5 worm cellular contexts compared by ENCODE assay signal in the genomic region with DNA sequence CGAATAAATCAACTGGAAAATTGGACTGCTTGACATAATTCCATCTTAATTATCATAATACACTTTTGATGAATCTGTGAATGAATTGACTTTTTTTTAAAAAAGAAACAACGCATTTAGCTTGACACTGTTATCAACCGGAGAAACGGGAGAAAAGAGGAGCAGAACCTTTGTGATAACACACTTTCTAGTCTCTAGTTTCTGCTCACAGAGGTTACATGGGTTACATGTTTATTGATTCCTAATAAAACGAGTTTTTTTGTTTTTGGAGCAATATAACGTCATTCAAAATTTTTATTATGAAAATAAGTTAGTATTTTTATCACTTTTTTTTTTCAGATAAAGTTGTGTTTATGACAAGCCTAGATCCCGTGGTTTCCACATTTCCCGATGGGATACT.
A peak's percentile ranks its signal among the peaks of the same experiment; 100 is the strongest.
TF ChIP-seq lines count a peak whose summit lies in the region.

A gene (plus strand): TSS at position 340 of the 400 bp plus-strand sequence.

TF ChIP-seq in whole organism, L1 larva, 84 proteins besides CTCF, POLR2A, EP300 and RAD21:
- peak; percentile 12 for TF ChIP-seq elt-2 (tag; optimal IDR thresholded peaks at IDR 0.05; lab: Kevin White, UChicago)
- no peak for TF ChIP-seq nhr-47 (tag; optimal IDR thresholded peaks at IDR 0.05; lab: Kevin White, UChicago)
- TF ChIP-seq unc-62 (GFP tag; optimal IDR thresholded peaks at IDR 0.05; lab: Kevin White, UChicago): no peak
- no peak for TF ChIP-seq Y116A8C.19 (tag; optimal IDR thresholded peaks at IDR 0.05; lab: Kevin White, UChicago; ENCODE audit: borderline replicate concordance)
- TF ChIP-seq efl-3 (GFP tag; optimal IDR thresholded peaks at IDR 0.05; lab: Kevin White, UChicago): no peak
- TF ChIP-seq sup-37 (GFP tag; optimal IDR thresholded peaks at IDR 0.05; lab: Kevin White, UChicago): no peak

TF ChIP-seq in whole organism, L2 larva, 48 proteins besides CTCF, POLR2A, EP300 and RAD21:
- no peak for TF ChIP-seq crh-2 (tag; optimal IDR thresholded peaks at IDR 0.05; lab: Kevin White, UChicago)
- peak; percentile 43 for TF ChIP-seq fos-1 (tag; optimal IDR thresholded peaks at IDR 0.05; lab: Kevin White, UChicago)
TF ChIP-seq in whole organism, L2 larva: peak in this region for 1.

TF ChIP-seq in whole organism, L3 larva, 47 proteins besides CTCF, POLR2A, EP300 and RAD21:
- TF ChIP-seq elt-2 (tag; optimal IDR thresholded peaks at IDR 0.05; lab: Kevin White, UChicago) (peak; percentile 69), lin-15B (tag; optimal IDR thresholded peaks at IDR 0.05; lab: Kevin White, UChicago) (no peak), fos-1 (tag; optimal IDR thresholded peaks at IDR 0.05; lab: Kevin White, UChicago) (no peak), elt-1 (tag; optimal IDR thresholded peaks at IDR 0.05; lab: Kevin White, UChicago) (no peak), pqm-1 (tag; optimal IDR thresholded peaks at IDR 0.05; lab: Kevin White, UChicago) (peak; percentile 44), nhr-25 (tag; optimal IDR thresholded peaks at IDR 0.05; lab: Kevin White, UChicago) (no peak), snpc-4 (tag; optimal IDR thresholded peaks at IDR 0.05; lab: Kevin White, UChicago) (no peak)
TF ChIP-seq in whole organism, L3 larva: peak in this region for 2.

TF ChIP-seq in whole organism, L4 larva, 104 proteins besides CTCF, POLR2A, EP300 and RAD21:
- TF ChIP-seq aha-1 (tag; lab: Kevin White, UChicago) (peak; percentile 1), daf-16 (GFP tag; optimal IDR thresholded peaks at IDR 0.05; lab: Kevin White, UChicago) (no peak), daf-16 (tag; optimal IDR thresholded peaks at IDR 0.05; lab: Kevin White, UChicago) (peak; percentile 68), F37D6.2 (tag; optimal IDR thresholded peaks at IDR 0.05; lab: Kevin White, UChicago) (no peak), dve-1 (tag; optimal IDR thresholded peaks at IDR 0.05; lab: Kevin White, UChicago; ENCODE audit: insufficient read depth) (peak; percentile 36), pqm-1 (tag; optimal IDR thresholded peaks at IDR 0.05; lab: Kevin White, UChicago) (peak; percentile 68), hlh-11 (tag; optimal IDR thresholded peaks at IDR 0.05; lab: Kevin White, UChicago) (peak; percentile 26), mep-1 (tag; optimal IDR thresholded peaks at IDR 0.05; lab: Kevin White, UChicago) (no peak), Y75B8A.6 (GFP tag; IDR thresholded peaks at IDR 0.05; lab: Robert Waterston, UW) (no peak), php-3 (GFP tag; IDR thresholded peaks at IDR 0.05; lab: Robert Waterston, UW) (peak; percentile 15; the same call in 1 of the 2 replicates), nhr-28 (tag; optimal IDR thresholded peaks at IDR 0.05; lab: Kevin White, UChicago) (peak; percentile 68), mxl-3 (GFP tag; optimal IDR thresholded peaks at IDR 0.05; lab: Kevin White, UChicago) (no peak), jun-1 (tag; optimal IDR thresholded peaks at IDR 0.05; lab: Kevin White, UChicago) (no peak)

TF ChIP-seq in whole organism, young adult, 124 proteins besides CTCF, POLR2A, EP300 and RAD21:
- TF ChIP-seq ccch-3 (GFP tag; optimal IDR thresholded peaks at IDR 0.05; lab: Kevin White, UChicago) (no peak), nhr-80 (tag; optimal IDR thresholded peaks at IDR 0.05; lab: Kevin White, UChicago) (peak; percentile 63), sea-2 (GFP tag; IDR thresholded peaks at IDR 0.05; lab: Robert Waterston, UW) (no peak), snpc-1.1 (tag; optimal IDR thresholded peaks at IDR 0.05; lab: Kevin White, UChicago; ENCODE audit: insufficient read depth) (no peak)
